Fruit fly (Drosophila melanogaster) S2 (cell line): ENCODE measurements around the gene Brr2.

ENCODE experiments used
- CG8478 ChIP-seq: fragments of >200 bp; optimal IDR thresholded peaks from 2 replicates; lab custom pipeline; 2018
- CTCF ChIP-seq, 2 experiments: fragments of >200 bp; optimal IDR thresholded peaks; 2 replicates each; lab custom pipeline; 2018

- TF ChIP-seq CG8478 (no peak), CTCF (optimal IDR thresholded peaks at IDR 0.05; lab: Kevin White, UChicago) (no peak)
Measured at dm6 chr3L:15982148-15982547, 14.5 kb upstream of the Brr2 start.
